Worm (Caenorhabditis elegans) whole organism, mixed stage, embryonic: ENCODE measurements around the gene str-125.

Experiments
- M03D4.4 ChIP-seq: sonication (generic microtip); optimal IDR thresholded peaks from 2 replicates; lab custom pipeline; 2017; ENCODE audit warnings: mild to moderate bottlenecking, missing genetic modification characterization, missing compliant biosample characterization
- bed-3 ChIP-seq: fragments of 200-800 bp; sonication (Bioruptor generic); optimal IDR thresholded peaks from 3 replicates; lab custom pipeline; 2018; ENCODE audit warnings: mild to moderate bottlenecking, missing genetic modification characterization, moderate library complexity, missing compliant biosample characterization
- blmp-1 ChIP-seq: fragments of 150-350 bp; optimal IDR thresholded peaks from 2 replicates; lab custom pipeline; 2014; ENCODE audit warnings: missing biosample characterization, missing genetic modification characterization
- ceh-39 ChIP-seq: fragments of 150-350 bp; optimal IDR thresholded peaks from 2 replicates; lab custom pipeline; 2014; ENCODE audit warnings: missing biosample characterization, missing genetic modification characterization
- ceh-43 ChIP-seq: fragments of 200-800 bp; sonication (Bioruptor generic); optimal IDR thresholded peaks from 2 replicates; lab custom pipeline; 2018; ENCODE audit warnings: mild to moderate bottlenecking, missing genetic modification characterization, moderate library complexity, missing compliant biosample characterization
- ceh-83 ChIP-seq: fragments of 200-800 bp; sonication (Bioruptor generic); optimal IDR thresholded peaks from 2 replicates; lab custom pipeline; 2018; ENCODE audit warnings: mild to moderate bottlenecking, missing genetic modification characterization, missing compliant biosample characterization
- ces-1 ChIP-seq: fragments of 150-350 bp; optimal IDR thresholded peaks from 2 replicates; lab custom pipeline; 2014; ENCODE audit warnings: missing biosample characterization, missing genetic modification reagents, missing genetic modification characterization
- cnd-1 ChIP-seq: fragments of 200-800 bp; sonication (Bioruptor generic); optimal IDR thresholded peaks from 2 replicates; lab custom pipeline; 2018; ENCODE audit warnings: mild to moderate bottlenecking, missing genetic modification characterization, missing compliant biosample characterization
- drap-1 ChIP-seq: fragments of 200-800 bp; sonication (Bioruptor generic); optimal IDR thresholded peaks from 3 replicates; lab custom pipeline; 2018; ENCODE audit warnings: mild to moderate bottlenecking, missing genetic modification characterization, missing compliant biosample characterization
- elt-1 ChIP-seq: sonication (generic microtip); optimal IDR thresholded peaks from 2 replicates; lab custom pipeline; 2017; ENCODE audit warnings: missing genetic modification characterization, mild to moderate bottlenecking, missing compliant biosample characterization, antibody characterized with exemption, moderate library complexity, borderline replicate concordance; ENCODE audit not compliant: insufficient read depth
- flh-1 ChIP-seq: fragments of 200-800 bp; sonication (Bioruptor generic); optimal IDR thresholded peaks from 2 replicates; lab custom pipeline; 2018; ENCODE audit warnings: mild to moderate bottlenecking, missing genetic modification characterization, moderate library complexity, missing compliant biosample characterization
- ham-2 ChIP-seq: fragments of 200-800 bp; sonication (Bioruptor generic); optimal IDR thresholded peaks from 2 replicates; lab custom pipeline; 2018; ENCODE audit warnings: mild to moderate bottlenecking, missing genetic modification characterization, missing compliant biosample characterization
- hlh-1 ChIP-seq: fragments of 150-350 bp; optimal IDR thresholded peaks from 2 replicates; lab custom pipeline; 2014; ENCODE audit warnings: missing biosample characterization, missing genetic modification reagents, missing genetic modification characterization
- lin-13 ChIP-seq: fragments of 150-350 bp; optimal IDR thresholded peaks from 2 replicates; lab custom pipeline; 2014; ENCODE audit warnings: missing biosample characterization, missing genetic modification characterization
- lin-32 ChIP-seq: fragments of 200-800 bp; sonication (Bioruptor generic); optimal IDR thresholded peaks from 2 replicates; lab custom pipeline; 2018; ENCODE audit warnings: mild to moderate bottlenecking, missing genetic modification characterization, missing compliant biosample characterization
- lsy-2 ChIP-seq: fragments of 150-350 bp; optimal IDR thresholded peaks from 2 replicates; lab custom pipeline; 2014; ENCODE audit warnings: missing biosample characterization, missing genetic modification characterization
- mab-5 ChIP-seq: fragments of 150-350 bp; optimal IDR thresholded peaks from 2 replicates; lab custom pipeline; 2014; ENCODE audit warnings: missing biosample characterization, missing genetic modification characterization
- mls-2 ChIP-seq: sonication (generic microtip); optimal IDR thresholded peaks from 2 replicates; lab custom pipeline; 2016; ENCODE audit warnings: mild to moderate bottlenecking, missing genetic modification characterization, moderate library complexity, missing compliant biosample characterization
- nhr-12 ChIP-seq: fragments of 150-350 bp; optimal IDR thresholded peaks from 2 replicates; lab custom pipeline; 2014; ENCODE audit warnings: missing biosample characterization, missing genetic modification characterization
- nhr-2 ChIP-seq: fragments of 150-350 bp; optimal IDR thresholded peaks from 2 replicates; lab custom pipeline; 2014; ENCODE audit warnings: missing biosample characterization, missing genetic modification characterization
- nhr-237 ChIP-seq: fragments of 150-350 bp; optimal IDR thresholded peaks from 2 replicates; lab custom pipeline; 2014; ENCODE audit warnings: missing biosample characterization, missing genetic modification characterization
- nhr-28 ChIP-seq: fragments of 150-350 bp; optimal IDR thresholded peaks from 2 replicates; lab custom pipeline; 2014; ENCODE audit warnings: missing biosample characterization, missing genetic modification characterization
- nhr-76 ChIP-seq: sonication (generic microtip); optimal IDR thresholded peaks from 2 replicates; lab custom pipeline; 2017; ENCODE audit warnings: missing biosample characterization, missing genetic modification characterization
- pha-4 ChIP-seq: fragments of 150-350 bp; optimal IDR thresholded peaks from 2 replicates; lab custom pipeline; 2018; ENCODE audit warnings: missing biosample characterization, missing genetic modification reagents, missing genetic modification characterization
- sem-2 ChIP-seq: fragments of 200-800 bp; sonication (Bioruptor generic); optimal IDR thresholded peaks from 2 replicates; lab custom pipeline; 2018; ENCODE audit warnings: mild to moderate bottlenecking, missing genetic modification characterization, missing compliant biosample characterization
- sptf-1 ChIP-seq: sonication (generic microtip); optimal IDR thresholded peaks from 2 replicates; lab custom pipeline; 2017; ENCODE audit warnings: mild to moderate bottlenecking, missing genetic modification characterization, moderate library complexity, missing compliant biosample characterization
- tbx-8 ChIP-seq: fragments of 200-800 bp; sonication (Bioruptor generic); optimal IDR thresholded peaks from 2 replicates; lab custom pipeline; 2018; ENCODE audit warnings: mild to moderate bottlenecking, missing genetic modification characterization, moderate library complexity, missing compliant biosample characterization
- unc-120 ChIP-seq: sonication (generic microtip); optimal IDR thresholded peaks from 2 replicates; lab custom pipeline; 2017; ENCODE audit warnings: missing genetic modification characterization, missing compliant biosample characterization; ENCODE audit not compliant: poor library complexity, severe bottlenecking
- unc-39 ChIP-seq: fragments of 150-350 bp; optimal IDR thresholded peaks from 2 replicates; lab custom pipeline; 2014; ENCODE audit warnings: missing biosample characterization, missing genetic modification characterization
- unc-62 ChIP-seq: fragments of 150-350 bp; optimal IDR thresholded peaks from 2 replicates; lab custom pipeline; 2014; ENCODE audit warnings: missing biosample characterization, missing genetic modification reagents, missing genetic modification characterization
- zip-8 ChIP-seq: fragments of 150-350 bp; optimal IDR thresholded peaks from 2 replicates; lab custom pipeline; 2014; ENCODE audit warnings: missing biosample characterization, missing genetic modification characterization
- ztf-11 ChIP-seq: fragments of 150-350 bp; optimal IDR thresholded peaks from 2 replicates; lab custom pipeline; 2014; ENCODE audit warnings: missing biosample characterization, missing genetic modification characterization

The str-125 gene

DNA sequence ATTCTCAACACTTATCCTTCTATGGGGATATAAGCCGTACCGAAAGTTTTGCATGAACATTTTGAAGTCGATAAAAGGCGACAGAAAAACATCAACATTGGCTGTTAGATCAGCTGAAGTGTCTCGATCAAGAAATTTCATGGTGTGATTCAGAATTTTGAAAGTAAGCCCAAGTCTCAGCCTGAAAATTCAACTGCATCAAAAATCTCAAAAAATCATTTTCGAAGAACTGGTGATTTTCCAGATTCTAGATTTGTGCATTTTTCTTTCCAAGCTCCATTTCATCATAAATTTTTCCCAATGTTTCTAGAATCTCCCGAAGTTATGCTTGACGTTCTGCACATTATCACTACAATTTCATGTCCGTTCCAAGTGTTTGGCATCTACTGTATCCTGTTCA, 11.1 kb downstream of the str-125 start, which contains the start of gene srh-255:
srh-255 (plus strand) TSS at position 301 of the 400 bp plus-strand sequence.
- TF ChIP-seq flh-1 (GFP tag; lab: Kevin White, UChicago) (no peak), nhr-2 (tag; lab: Kevin White, UChicago) (no peak), ztf-11 (no peak), elt-1 (tag; lab: Kevin White, UChicago) (no peak), blmp-1 (tag; lab: Kevin White, UChicago) (no peak), sem-2 (no peak), lin-13 (no peak), tbx-8 (GFP tag; lab: Kevin White, UChicago) (no peak), ceh-43 (GFP tag; lab: Kevin White, UChicago) (no peak), ceh-39 (no peak), lsy-2 (tag; lab: Kevin White, UChicago) (no peak), unc-120 (no peak), zip-8 (tag; lab: Kevin White, UChicago) (no peak), nhr-237 (tag; lab: Kevin White, UChicago) (no peak), nhr-28 (tag; lab: Kevin White, UChicago) (no peak)
- TF ChIP-seq, all 35 proteins: peak for 0

- no peak for TF ChIP-seq lin-32 (GFP tag; lab: Kevin White, UChicago)
- TF ChIP-seq M03D4.4 (tag; lab: Kevin White, UChicago): no peak
- TF ChIP-seq zip-8 (tag; lab: Kevin White, UChicago): no peak
- TF ChIP-seq blmp-1 (tag; lab: Kevin White, UChicago): no peak
- no peak for TF ChIP-seq ceh-83
- TF ChIP-seq ham-2 (GFP tag; lab: Kevin White, UChicago): no peak
- TF ChIP-seq sptf-1 (tag; lab: Kevin White, UChicago): no peak
- TF ChIP-seq mab-5 (tag; lab: Kevin White, UChicago): no peak
- TF ChIP-seq unc-39 (tag; lab: Kevin White, UChicago): no peak
- no peak for TF ChIP-seq pha-4 (tag; lab: Kevin White, UChicago)
- TF ChIP-seq unc-120: no peak
- no peak for TF ChIP-seq nhr-12 (tag; lab: Kevin White, UChicago)
- TF ChIP-seq lin-13: no peak
- no peak for TF ChIP-seq unc-62 (GFP tag; lab: Kevin White, UChicago)
- no peak for TF ChIP-seq ztf-11
- no peak for TF ChIP-seq nhr-28 (tag; lab: Kevin White, UChicago)
- TF ChIP-seq bed-3 (GFP tag; lab: Kevin White, UChicago): no peak
- TF ChIP-seq sem-2: no peak
- no peak for TF ChIP-seq nhr-2 (tag; lab: Kevin White, UChicago)
Observed at ce11 chrV:17061585-17061984, 14.2 kb downstream of the str-125 start, which contains the start of gene F28B1.9. F28B1.9 (plus strand) TSS chrV:17061885.

DNA sequence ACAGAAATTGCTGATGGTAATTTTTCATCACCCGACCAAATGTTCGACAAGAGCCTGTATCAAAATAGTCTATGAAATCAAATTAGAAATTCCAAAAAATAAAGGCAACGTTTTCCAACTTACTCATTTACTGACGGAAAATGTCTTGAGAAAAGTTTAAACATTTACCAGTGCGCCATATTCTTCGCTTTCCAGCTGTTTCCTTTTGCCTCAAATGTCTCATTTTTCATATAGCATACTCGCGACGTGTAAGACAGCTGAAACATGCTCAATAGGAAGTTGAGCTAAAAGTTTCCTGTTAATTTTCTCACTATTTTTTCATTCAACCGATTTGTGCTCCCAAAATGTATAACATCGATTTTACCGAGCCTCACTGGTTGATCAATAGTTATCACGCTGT, 15.8 kb downstream of the str-125 start, which contains the start of gene sri-66:
sri-66 (plus strand) TSS at position 301 of the 400 bp plus-strand sequence.
- TF ChIP-seq flh-1 (GFP tag; lab: Kevin White, UChicago): no peak
- no peak for TF ChIP-seq blmp-1 (tag; lab: Kevin White, UChicago)
- no peak for TF ChIP-seq mls-2
- no peak for TF ChIP-seq nhr-237 (tag; lab: Kevin White, UChicago)
- no peak for TF ChIP-seq drap-1
- no peak for TF ChIP-seq sem-2
- TF ChIP-seq ztf-11: no peak
- no peak for TF ChIP-seq mab-5 (tag; lab: Kevin White, UChicago)
- no peak for TF ChIP-seq unc-120
- TF ChIP-seq bed-3 (GFP tag; lab: Kevin White, UChicago): no peak
- TF ChIP-seq lsy-2 (tag; lab: Kevin White, UChicago): no peak
- TF ChIP-seq hlh-1 (tag; lab: Kevin White, UChicago): no peak
- TF ChIP-seq ces-1 (GFP tag; lab: Kevin White, UChicago): no peak
- TF ChIP-seq unc-39 (tag; lab: Kevin White, UChicago): no peak
- TF ChIP-seq ceh-39: no peak
- TF ChIP-seq nhr-28 (tag; lab: Kevin White, UChicago): no peak
- no peak for TF ChIP-seq elt-1 (tag; lab: Kevin White, UChicago)
- TF ChIP-seq zip-8 (tag; lab: Kevin White, UChicago): no peak

DNA sequence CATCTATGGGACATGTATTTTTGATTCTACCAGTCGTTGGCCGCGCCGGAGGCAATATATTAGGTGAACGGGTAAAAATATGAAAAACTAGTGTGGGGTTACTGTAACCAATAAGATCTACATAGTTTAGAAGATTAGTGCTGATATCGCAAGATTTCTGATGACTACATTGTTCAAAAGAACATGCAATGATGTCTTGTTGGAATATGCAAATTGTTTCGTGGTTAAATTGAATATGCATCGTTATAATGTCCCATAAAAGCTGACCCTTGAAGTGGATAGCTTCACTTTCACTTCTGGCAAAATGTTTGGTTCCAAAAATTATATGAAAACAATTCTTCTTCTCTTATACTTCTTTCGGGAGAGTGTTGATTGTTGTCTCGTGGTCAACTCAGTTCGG, 31.3 kb downstream of the str-125 start, which contains the start of gene F28B1.2:
F28B1.2 (plus strand) TSS at position 301 of the 400 bp plus-strand sequence.
- TF ChIP-seq bed-3 (GFP tag; lab: Kevin White, UChicago): no peak

DNA sequence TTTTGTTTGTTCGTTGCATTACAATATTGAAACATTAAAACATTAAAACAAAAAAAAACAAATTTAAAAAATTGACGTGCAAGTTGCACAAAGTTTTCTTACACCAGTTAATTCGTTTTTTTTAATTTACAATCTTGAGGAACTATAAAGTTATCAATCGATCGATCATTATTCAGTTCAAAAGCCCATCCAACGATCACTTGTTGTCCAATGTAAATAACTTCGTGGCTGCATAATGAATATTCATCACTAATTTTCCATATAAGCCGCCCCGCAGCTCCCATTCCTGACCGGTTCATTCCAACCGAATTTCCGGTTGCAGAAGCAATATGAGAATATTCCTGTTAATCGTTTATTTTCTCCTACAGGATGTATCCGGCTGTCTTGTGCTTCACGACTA, 33.5 kb downstream of the str-125 start, which contains the start of gene hpo-33:
hpo-33 (plus strand) TSS at position 301 of the 400 bp plus-strand sequence.
- TF ChIP-seq pha-4 (tag; lab: Kevin White, UChicago) (no peak), ceh-39 (no peak), cnd-1 (no peak), nhr-76 (tag; lab: Kevin White, UChicago) (no peak)
- TF ChIP-seq, all 35 proteins: peak for 0
